Worm (Caenorhabditis elegans): Measurements from ENCODE around the gene F25E5.5.

Gene F25E5.5

DNA sequence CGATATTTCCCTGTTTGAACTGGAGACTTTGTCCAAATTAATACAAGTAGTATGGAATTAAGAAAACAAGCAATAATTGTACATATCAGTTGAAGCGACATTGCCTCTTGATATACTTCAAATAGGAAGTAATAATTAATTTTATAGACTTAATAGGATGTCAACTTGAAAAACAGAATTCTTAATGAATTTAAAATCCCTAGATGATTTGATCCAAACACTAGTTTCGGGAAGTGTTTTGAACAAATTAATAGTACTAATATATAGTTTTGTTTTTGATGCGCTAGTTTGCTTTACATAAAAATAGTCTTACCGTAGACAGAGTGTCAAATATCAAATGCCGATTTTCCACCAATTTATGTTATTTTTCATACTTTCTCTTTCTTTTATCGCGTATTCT lies 31.3 kb downstream of the F25E5.5 start, which contains the start of gene str-190:
Gene str-190, minus strand, starts transcription at position 101 of the 400 bp plus-strand sequence.
- TF ChIP-seq flt-1 (GFP tag; IDR thresholded peaks at IDR 0.05) (no peak), tab-1 (GFP tag; IDR thresholded peaks at IDR 0.05) (no peak), cog-1 (tag; optimal IDR thresholded peaks at IDR 0.05) (no peak), T22C8.4 (GFP tag; IDR thresholded peaks at IDR 0.05) (no peak), klf-2 (GFP tag; conservative IDR thresholded peaks at IDR 0.05) (no peak), ztf-29 (GFP tag; IDR thresholded peaks at IDR 0.05) (no peak), ztf-23 (GFP tag; IDR thresholded peaks at IDR 0.05) (no peak), med-1 (GFP tag; optimal IDR thresholded peaks at IDR 0.05; ENCODE audit: insufficient read depth) (no peak), ref-1 (GFP tag; conservative IDR thresholded peaks at IDR 0.05) (no peak)

- TF ChIP-seq ref-1 (GFP tag; conservative IDR thresholded peaks at IDR 0.05) (no peak), klf-2 (GFP tag; conservative IDR thresholded peaks at IDR 0.05) (no peak), tab-1 (GFP tag; IDR thresholded peaks at IDR 0.05) (no peak), T22C8.4 (GFP tag; IDR thresholded peaks at IDR 0.05) (no peak), cog-1 (tag; optimal IDR thresholded peaks at IDR 0.05) (no peak), med-1 (GFP tag; optimal IDR thresholded peaks at IDR 0.05; ENCODE audit: insufficient read depth) (no peak), flt-1 (GFP tag; IDR thresholded peaks at IDR 0.05) (no peak), ztf-29 (GFP tag; IDR thresholded peaks at IDR 0.05) (no peak), ztf-23 (GFP tag; IDR thresholded peaks at IDR 0.05) (no peak)
Observed at ce11 chrV:7480949-7481348, 33.9 kb downstream of the F25E5.5 start, which contains the start of gene C18B10.6. TSS of gene C18B10.6 (minus strand) at chrV:7481049.

- no peak for TF ChIP-seq ztf-29 (GFP tag; IDR thresholded peaks at IDR 0.05)
- TF ChIP-seq cog-1 (tag; optimal IDR thresholded peaks at IDR 0.05): no peak
- TF ChIP-seq flt-1 (GFP tag; IDR thresholded peaks at IDR 0.05): no peak
- no peak for TF ChIP-seq ztf-23 (GFP tag; IDR thresholded peaks at IDR 0.05)
- no peak for TF ChIP-seq med-1 (GFP tag; optimal IDR thresholded peaks at IDR 0.05; ENCODE audit: insufficient read depth)
- no peak for TF ChIP-seq ref-1 (GFP tag; conservative IDR thresholded peaks at IDR 0.05)
- no peak for TF ChIP-seq klf-2 (GFP tag; conservative IDR thresholded peaks at IDR 0.05)
- no peak for TF ChIP-seq tab-1 (GFP tag; IDR thresholded peaks at IDR 0.05)
- TF ChIP-seq T22C8.4 (GFP tag; IDR thresholded peaks at IDR 0.05): no peak
Observed at ce11 chrV:7485000-7485399, 37.9 kb downstream of the F25E5.5 start, which contains the start of gene srbc-8. TSS of gene srbc-8 (minus strand) at chrV:7485100.

ce11 chrV:7487518-7487917 lies 40.5 kb downstream of the F25E5.5 start, which contains the start of gene srbc-7:
TSS of gene srbc-7 (minus strand) at chrV:7487618.
- TF ChIP-seq T22C8.4 (GFP tag; IDR thresholded peaks at IDR 0.05) (no peak), tab-1 (GFP tag; IDR thresholded peaks at IDR 0.05) (no peak), klf-2 (GFP tag; conservative IDR thresholded peaks at IDR 0.05) (no peak), ztf-23 (GFP tag; IDR thresholded peaks at IDR 0.05) (no peak), med-1 (GFP tag; optimal IDR thresholded peaks at IDR 0.05; ENCODE audit: insufficient read depth) (no peak), ztf-29 (GFP tag; IDR thresholded peaks at IDR 0.05) (no peak), flt-1 (GFP tag; IDR thresholded peaks at IDR 0.05) (no peak), cog-1 (tag; optimal IDR thresholded peaks at IDR 0.05) (no peak), ref-1 (GFP tag; conservative IDR thresholded peaks at IDR 0.05) (no peak)

DNA sequence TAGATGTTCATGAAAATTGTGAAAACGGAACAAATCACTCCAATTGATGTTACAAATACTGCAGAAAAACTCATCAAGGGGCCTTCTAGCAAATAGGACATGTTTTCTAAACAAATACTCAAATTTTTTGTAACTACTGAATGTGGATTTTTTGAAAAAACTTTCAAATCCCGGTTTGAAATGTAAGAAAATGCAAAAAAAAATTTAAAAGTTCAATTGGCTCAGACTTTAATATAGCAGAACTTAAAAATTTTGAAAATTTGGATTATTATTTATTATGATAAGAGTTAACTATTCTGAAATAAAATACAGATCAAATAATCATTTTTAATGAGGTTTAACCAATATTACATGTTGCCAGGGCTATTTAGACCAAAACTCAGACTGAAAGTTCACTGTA lies 43.3 kb downstream of the F25E5.5 start, which contains the start of gene srbc-9:
Gene srbc-9, minus strand, starts transcription at position 101 of the 400 bp plus-strand sequence.
- no peak for TF ChIP-seq T22C8.4 (GFP tag; IDR thresholded peaks at IDR 0.05)
- no peak for TF ChIP-seq flt-1 (GFP tag; IDR thresholded peaks at IDR 0.05)
- TF ChIP-seq tab-1 (GFP tag; IDR thresholded peaks at IDR 0.05): no peak
- TF ChIP-seq cog-1 (tag; optimal IDR thresholded peaks at IDR 0.05): no peak
- TF ChIP-seq ztf-23 (GFP tag; IDR thresholded peaks at IDR 0.05): no peak
- no peak for TF ChIP-seq klf-2 (GFP tag; conservative IDR thresholded peaks at IDR 0.05)
- TF ChIP-seq ztf-29 (GFP tag; IDR thresholded peaks at IDR 0.05): no peak
- TF ChIP-seq ref-1 (GFP tag; conservative IDR thresholded peaks at IDR 0.05): no peak
- no peak for TF ChIP-seq med-1 (GFP tag; optimal IDR thresholded peaks at IDR 0.05; ENCODE audit: insufficient read depth)

DNA sequence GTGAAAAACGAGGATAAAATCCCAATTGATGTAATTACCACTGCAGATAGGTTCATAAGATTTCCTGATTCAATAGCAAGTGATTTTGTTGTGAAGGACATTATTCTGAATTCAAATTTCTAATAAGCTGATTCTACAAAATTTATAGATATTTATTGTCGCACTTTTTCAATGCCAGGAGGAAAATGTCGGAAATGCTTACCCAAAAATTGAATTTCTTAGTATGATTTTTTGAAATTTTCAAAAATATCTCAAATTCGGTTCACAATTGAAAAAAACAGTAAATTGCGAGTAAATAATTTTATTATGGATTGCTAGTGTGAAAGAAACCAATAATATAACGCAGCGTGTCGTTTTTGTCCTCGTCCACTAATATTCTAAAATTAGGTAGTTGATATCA lies 45.9 kb downstream of the F25E5.5 start, which contains the start of gene srbc-10:
Gene srbc-10, minus strand, starts transcription at position 101 of the 400 bp plus-strand sequence.
- TF ChIP-seq ztf-23 (GFP tag; IDR thresholded peaks at IDR 0.05) (no peak), klf-2 (GFP tag; conservative IDR thresholded peaks at IDR 0.05) (no peak), ref-1 (GFP tag; conservative IDR thresholded peaks at IDR 0.05) (no peak), flt-1 (GFP tag; IDR thresholded peaks at IDR 0.05) (no peak), cog-1 (tag; optimal IDR thresholded peaks at IDR 0.05) (no peak), med-1 (GFP tag; optimal IDR thresholded peaks at IDR 0.05; ENCODE audit: insufficient read depth) (no peak)

- TF ChIP-seq ref-1 (GFP tag; conservative IDR thresholded peaks at IDR 0.05): no peak
- no peak for TF ChIP-seq med-1 (GFP tag; optimal IDR thresholded peaks at IDR 0.05; ENCODE audit: insufficient read depth)
Observed at ce11 chrV:7495189-7495588, 48.1 kb downstream of the F25E5.5 start, which contains the start of gene srbc-11. TSS of gene srbc-11 (minus strand) at chrV:7495289.

DNA sequence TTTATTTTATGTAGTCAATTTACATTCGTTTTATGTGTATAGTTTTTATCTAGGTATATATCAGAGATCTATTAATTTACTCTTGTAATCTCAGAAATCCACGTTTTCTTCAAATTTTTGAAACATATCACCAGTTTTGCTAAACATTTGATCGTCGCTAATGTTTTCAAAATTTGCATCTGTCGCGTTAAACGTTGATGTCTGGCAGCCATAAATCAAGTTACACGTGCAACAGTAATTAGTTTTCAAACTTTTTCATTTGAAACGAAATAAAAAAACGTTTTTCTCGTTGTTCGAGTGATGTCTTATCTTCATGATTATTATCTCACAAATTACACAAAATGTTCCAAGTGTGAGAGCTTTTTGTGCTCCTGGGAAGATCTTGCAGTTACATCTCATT lies 50.4 kb downstream of the F25E5.5 start, which contains the start of gene srh-79:
Gene srh-79, plus strand, starts transcription at position 301 of the 400 bp plus-strand sequence.
- TF ChIP-seq med-1 (GFP tag; optimal IDR thresholded peaks at IDR 0.05; ENCODE audit: insufficient read depth): no peak
- TF ChIP-seq T22C8.4 (GFP tag; IDR thresholded peaks at IDR 0.05): no peak

Data from whole organism, midembryonic.